Fruit fly (Drosophila melanogaster): ENCODE results near the gene CG44000.

- no peak for TF ChIP-seq woc (GFP tag; optimal IDR thresholded peaks at IDR 0.05)
- TF ChIP-seq Mio (GFP tag; optimal IDR thresholded peaks at IDR 0.05) = no peak
- no peak for TF ChIP-seq Myc (optimal IDR thresholded peaks at IDR 0.05)
- peak; percentile 45 for TF ChIP-seq h (GFP tag; optimal IDR thresholded peaks at IDR 0.05)
- no peak for TF ChIP-seq usp (GFP tag; optimal IDR thresholded peaks at IDR 0.05)
Observed at dm6 chr2L:5095350-5095962, 52.4 kb downstream of the CG44000 start.
